Worm (Caenorhabditis elegans): ENCODE results near the gene grl-6.

DNA sequence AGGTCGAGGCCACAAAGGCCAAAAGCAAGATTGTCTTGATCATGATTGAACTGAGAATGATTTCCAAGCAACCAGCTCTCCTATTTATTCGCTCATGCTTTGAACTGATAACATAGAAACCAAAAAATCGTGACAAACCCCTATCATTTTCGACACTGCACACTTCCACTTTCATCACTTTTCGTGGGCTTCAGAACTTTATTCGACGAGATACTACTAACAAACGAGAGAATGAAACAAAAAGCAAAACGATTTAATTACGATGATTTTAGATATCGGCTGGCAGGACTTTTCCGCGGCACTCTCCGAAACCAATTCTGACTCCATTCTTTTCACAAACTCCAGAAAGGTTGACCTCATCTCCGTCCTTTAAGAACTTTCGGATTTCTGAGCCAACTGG lies 4.2 kb downstream of the grl-6 start, which contains the start of gene asp-14:
- TF ChIP-seq skn-1 (tag; optimal IDR thresholded peaks at IDR 0.05): no peak
- TF ChIP-seq unc-39 (tag; optimal IDR thresholded peaks at IDR 0.05): no peak
- no peak for TF ChIP-seq ceh-16 (tag; optimal IDR thresholded peaks at IDR 0.05)
- no peak for TF ChIP-seq pha-4 (tag; optimal IDR thresholded peaks at IDR 0.05)
- TF ChIP-seq jun-1 (tag; optimal IDR thresholded peaks at IDR 0.05): no peak
- TF ChIP-seq elt-3 (tag; optimal IDR thresholded peaks at IDR 0.05): no peak
- no peak for TF ChIP-seq lin-39 (tag; optimal IDR thresholded peaks at IDR 0.05)
